Fruit fly (Drosophila melanogaster): ENCODE data around the gene CG10587.

DNA sequence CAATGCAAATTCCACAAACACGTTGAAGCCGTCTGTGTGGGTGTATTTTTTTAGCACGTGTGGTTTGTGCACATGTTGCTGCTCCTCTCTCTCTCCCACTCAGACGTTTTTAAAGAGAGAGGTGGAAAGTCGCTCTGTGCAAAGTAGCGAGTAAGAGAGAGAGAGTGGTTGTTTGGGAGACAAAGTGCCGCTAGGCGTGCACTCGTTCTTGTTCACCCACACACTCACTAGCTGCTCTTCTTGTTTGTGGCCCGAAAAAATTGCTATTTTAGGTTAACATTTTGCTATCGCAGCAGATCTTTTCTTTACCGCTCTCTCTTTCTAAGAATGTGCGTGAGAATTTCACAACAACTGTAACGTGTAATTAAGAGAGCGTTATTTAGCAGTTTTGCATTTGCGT is 46.5 kb upstream of the CG10587 start:
- no peak for TF ChIP-seq CG12768 (GFP tag; optimal IDR thresholded peaks at IDR 0.05)
- no peak for TF ChIP-seq CG11617 (GFP tag; optimal IDR thresholded peaks at IDR 0.05)
- TF ChIP-seq CG7045 (GFP tag; optimal IDR thresholded peaks at IDR 0.05): no peak
- peak; percentile 50 for TF ChIP-seq cic (GFP tag; optimal IDR thresholded peaks at IDR 0.05)
